Worm (Caenorhabditis elegans) whole organism, L1 larva: ENCODE data around the gene rom-2.
A peak's percentile ranks its signal among the peaks of the same experiment; 100 is the strongest.

Experiments used
- C16A3.4 ChIP-seq: fragments of 150-350 bp; optimal IDR thresholded peaks from 2 replicates; lab custom pipeline; 2014; ENCODE audit warnings: missing biosample characterization, missing genetic modification characterization
- aha-1 ChIP-seq: fragments of 150-350 bp; optimal IDR thresholded peaks from 2 replicates; lab custom pipeline; 2014; ENCODE audit warnings: missing biosample characterization, missing genetic modification characterization
- aly-2 ChIP-seq: fragments of 150-350 bp; optimal IDR thresholded peaks from 2 replicates; lab custom pipeline; 2014; ENCODE audit warnings: missing biosample characterization, missing genetic modification characterization
- ama-1 ChIP-seq: fragments of 150-350 bp; optimal IDR thresholded peaks from 2 replicates; lab custom pipeline; 2014
- blmp-1 ChIP-seq: fragments of 150-350 bp; optimal IDR thresholded peaks from 2 replicates; lab custom pipeline; 2014; ENCODE audit warnings: missing biosample characterization, missing genetic modification characterization
- ceh-82 ChIP-seq, 3 experiments: fragments of 150-350 bp in 1 of 3; sonication (generic microtip) in 2 of 3; optimal IDR thresholded peaks; 2 replicates each; lab custom pipeline; 2014 to 2017; ENCODE audit warnings: missing biosample characterization in 3 of 3, missing genetic modification characterization in 3 of 3
- ceh-88 ChIP-seq: fragments of 200-800 bp; sonication (Bioruptor generic); IDR thresholded peaks from 2 replicates; pipeline ENCODE4 v1.3.6; 2022; ENCODE audit warnings: missing genetic modification characterization, missing compliant biosample characterization
- ces-1 ChIP-seq: fragments of 150-350 bp; optimal IDR thresholded peaks from 2 replicates; lab custom pipeline; 2014; ENCODE audit warnings: missing biosample characterization, missing genetic modification reagents, missing genetic modification characterization
- dpl-1 ChIP-seq, 3 experiments: fragments of 150-350 bp in 2 of 3; sonication (generic microtip) in 1 of 3; optimal IDR thresholded peaks; 2 replicates each; lab custom pipeline; 2014 to 2017; ENCODE audit warnings: missing biosample characterization in 3 of 3, missing genetic modification characterization in 3 of 3, missing genetic modification reagents in 3 of 3
- dsc-1 ChIP-seq: sonication (generic microtip); optimal IDR thresholded peaks from 2 replicates; lab custom pipeline; 2016; ENCODE audit warnings: mild to moderate bottlenecking, missing genetic modification characterization, missing compliant biosample characterization
- efl-1 ChIP-seq, 4 experiments: fragments of 150-350 bp; optimal IDR thresholded peaks in 3 of 4; peaks in 1 of 4; 1 replicate in 1 of 4; 2 replicates in 3 of 4; lab custom pipeline; 2014; ENCODE audit warnings: missing biosample characterization in 2 of 4, missing genetic modification characterization in 2 of 4, missing genetic modification reagents in 2 of 4
- efl-3 ChIP-seq: fragments of 200-800 bp; sonication (Bioruptor generic); optimal IDR thresholded peaks from 2 replicates; lab custom pipeline; 2018; ENCODE audit warnings: mild to moderate bottlenecking, missing genetic modification characterization, missing compliant biosample characterization
- elt-2 ChIP-seq: sonication (generic microtip); optimal IDR thresholded peaks from 2 replicates; lab custom pipeline; 2016; ENCODE audit warnings: missing genetic modification characterization, mild to moderate bottlenecking, inconsistent platforms, missing compliant biosample characterization, missing genetic modification reagents
- ets-5 ChIP-seq: fragments of 200-800 bp; sonication (Bioruptor generic); IDR thresholded peaks from 2 replicates; pipeline ENCODE4 v1.3.6; 2022; ENCODE audit warnings: missing genetic modification characterization, missing compliant biosample characterization
- fkh-10 ChIP-seq: sonication (generic microtip); optimal IDR thresholded peaks from 2 replicates; lab custom pipeline; 2017; ENCODE audit warnings: missing biosample characterization, missing genetic modification reagents, missing genetic modification characterization
- fkh-8 ChIP-seq: sonication (generic microtip); optimal IDR thresholded peaks from 2 replicates; lab custom pipeline; 2016; ENCODE audit warnings: mild to moderate bottlenecking, missing genetic modification characterization, missing compliant biosample characterization
- hlh-17 ChIP-seq: fragments of 200-800 bp; sonication (Bioruptor generic); optimal IDR thresholded peaks from 2 replicates; lab custom pipeline; 2018; ENCODE audit warnings: missing genetic modification characterization, mild to moderate bottlenecking, missing compliant biosample characterization, moderate library complexity, borderline replicate concordance
- hpl-2 ChIP-seq: fragments of 150-350 bp; optimal IDR thresholded peaks from 2 replicates; lab custom pipeline; 2014; ENCODE audit warnings: missing biosample characterization, missing genetic modification reagents, missing genetic modification characterization
- isw-1 ChIP-seq: fragments of 200-800 bp; sonication (Bioruptor generic); IDR thresholded peaks from 2 replicates; pipeline ENCODE4 v1.3.6; 2022; ENCODE audit warnings: missing genetic modification characterization, missing compliant biosample characterization
- jun-1 ChIP-seq: fragments of 150-350 bp; optimal IDR thresholded peaks from 2 replicates; lab custom pipeline; 2014; ENCODE audit warnings: missing biosample characterization, missing genetic modification reagents, missing genetic modification characterization
- lin-14 ChIP-seq: fragments of 200-800 bp; sonication (Bioruptor generic); optimal IDR thresholded peaks from 2 replicates; lab custom pipeline; 2018; ENCODE audit warnings: mild to moderate bottlenecking, missing genetic modification characterization, moderate library complexity, missing compliant biosample characterization
- lin-15B ChIP-seq: fragments of 150-350 bp; sonication (generic microtip); optimal IDR thresholded peaks from 3 replicates; lab custom pipeline; 2014; ENCODE audit warnings: missing biosample characterization, missing genetic modification characterization
- lir-3 ChIP-seq: sonication (generic microtip); optimal IDR thresholded peaks from 2 replicates; lab custom pipeline; 2016; ENCODE audit warnings: mild to moderate bottlenecking, missing genetic modification characterization, moderate library complexity, missing compliant biosample characterization; ENCODE audit not compliant: poor library complexity
- lsy-2 ChIP-seq, 2 experiments: fragments of 150-350 bp; optimal IDR thresholded peaks; 2 replicates each; lab custom pipeline; 2014; ENCODE audit warnings: missing biosample characterization in 2 of 2, missing genetic modification characterization in 2 of 2
- mab-9 ChIP-seq: fragments of 200-800 bp; sonication (Bioruptor generic); IDR thresholded peaks from 2 replicates; pipeline ENCODE4 v1.3.6; 2022; ENCODE audit warnings: missing genetic modification reagents, missing genetic modification characterization, missing compliant biosample characterization
- mef-2 ChIP-seq: fragments of 150-350 bp; optimal IDR thresholded peaks from 2 replicates; lab custom pipeline; 2014; ENCODE audit warnings: missing biosample characterization, missing genetic modification characterization
- mep-1 ChIP-seq: fragments of 150-350 bp; optimal IDR thresholded peaks from 2 replicates; lab custom pipeline; 2014; ENCODE audit warnings: missing biosample characterization, missing genetic modification characterization
- nhr-11 ChIP-seq: fragments of 150-350 bp; optimal IDR thresholded peaks from 2 replicates; lab custom pipeline; 2014; ENCODE audit warnings: missing biosample characterization, missing genetic modification characterization
- nhr-12 ChIP-seq: sonication (generic microtip); optimal IDR thresholded peaks from 2 replicates; lab custom pipeline; 2017; ENCODE audit warnings: missing biosample characterization, missing genetic modification characterization
- nhr-19 ChIP-seq: fragments of 200-800 bp; sonication (Bioruptor generic); conservative IDR thresholded peaks from 2 replicates; pipeline ENCODE4 v1.3.6; 2022; ENCODE audit warnings: missing genetic modification characterization, missing compliant biosample characterization
- nhr-20 ChIP-seq: sonication (generic microtip); optimal IDR thresholded peaks from 2 replicates; lab custom pipeline; 2016; ENCODE audit warnings: mild to moderate bottlenecking, missing genetic modification characterization, missing compliant biosample characterization
- nhr-237 ChIP-seq: fragments of 150-350 bp; optimal IDR thresholded peaks from 2 replicates; lab custom pipeline; 2014; ENCODE audit warnings: missing biosample characterization, missing genetic modification characterization
- nhr-28 ChIP-seq: fragments of 150-350 bp; optimal IDR thresholded peaks from 2 replicates; lab custom pipeline; 2014; ENCODE audit warnings: missing biosample characterization, missing genetic modification characterization
- nhr-47 ChIP-seq: sonication (generic microtip); optimal IDR thresholded peaks from 2 replicates; lab custom pipeline; 2016; ENCODE audit warnings: mild to moderate bottlenecking, missing genetic modification characterization, moderate library complexity, missing compliant biosample characterization
- nhr-71 ChIP-seq: sonication (generic microtip); optimal IDR thresholded peaks from 2 replicates; lab custom pipeline; 2016; ENCODE audit warnings: mild to moderate bottlenecking, missing genetic modification characterization, moderate library complexity, missing compliant biosample characterization
- nhr-76 ChIP-seq: sonication (generic microtip); optimal IDR thresholded peaks from 2 replicates; lab custom pipeline; 2017; ENCODE audit warnings: missing biosample characterization, missing genetic modification characterization
- nhr-84 ChIP-seq: sonication (generic microtip); optimal IDR thresholded peaks from 2 replicates; lab custom pipeline; 2017; ENCODE audit warnings: missing biosample characterization, missing genetic modification characterization
- nhr-90 ChIP-seq: sonication (generic microtip); optimal IDR thresholded peaks from 2 replicates; lab custom pipeline; 2016; ENCODE audit warnings: mild to moderate bottlenecking, missing genetic modification characterization, missing compliant biosample characterization; ENCODE audit not compliant: poor library complexity
- pqm-1 ChIP-seq: sonication (generic microtip); optimal IDR thresholded peaks from 3 replicates; lab custom pipeline; 2017; ENCODE audit warnings: missing biosample characterization, missing genetic modification characterization
- rnt-1 ChIP-seq: sonication (generic microtip); optimal IDR thresholded peaks from 2 replicates; lab custom pipeline; 2016; ENCODE audit warnings: mild to moderate bottlenecking, missing genetic modification characterization, moderate library complexity, missing compliant biosample characterization
- skn-1 ChIP-seq: fragments of 150-350 bp; optimal IDR thresholded peaks from 2 replicates; lab custom pipeline; 2014; ENCODE audit warnings: missing biosample characterization, missing genetic modification characterization
- swsn-7 ChIP-seq: sonication (generic microtip); optimal IDR thresholded peaks from 2 replicates; lab custom pipeline; 2016; ENCODE audit warnings: missing genetic modification characterization, missing compliant biosample characterization
- tbx-2 ChIP-seq: sonication (generic microtip); optimal IDR thresholded peaks from 2 replicates; lab custom pipeline; 2016; ENCODE audit warnings: missing genetic modification characterization, missing compliant biosample characterization
- tlp-1 ChIP-seq: fragments of 150-350 bp; optimal IDR thresholded peaks from 2 replicates; lab custom pipeline; 2014; ENCODE audit warnings: missing biosample characterization, missing genetic modification characterization
- unc-62 ChIP-seq: fragments of 150-350 bp; optimal IDR thresholded peaks from 2 replicates; lab custom pipeline; 2014; ENCODE audit warnings: missing biosample characterization, missing genetic modification reagents, missing genetic modification characterization
- unc-86 ChIP-seq: sonication (generic microtip); optimal IDR thresholded peaks from 2 replicates; lab custom pipeline; 2016; ENCODE audit warnings: missing genetic modification characterization, missing compliant biosample characterization
- unc-98 ChIP-seq: fragments of 200-800 bp; sonication (Bioruptor generic); IDR thresholded peaks from 2 replicates; pipeline ENCODE4 v1.3.6; 2022; ENCODE audit warnings: missing genetic modification characterization, missing compliant biosample characterization
- vab-15 ChIP-seq: sonication (generic microtip); optimal IDR thresholded peaks from 2 replicates; lab custom pipeline; 2017; ENCODE audit warnings: missing genotype, mild to moderate bottlenecking, missing genetic modification characterization, missing compliant biosample characterization
- xbp-1 ChIP-seq: sonication (generic microtip); optimal IDR thresholded peaks from 2 replicates; lab custom pipeline; 2016; ENCODE audit warnings: missing genetic modification characterization, missing compliant biosample characterization
- zag-1 ChIP-seq: fragments of 150-350 bp; optimal IDR thresholded peaks from 2 replicates; lab custom pipeline; 2014; ENCODE audit warnings: missing biosample characterization, missing genetic modification characterization
- ztf-11 ChIP-seq, 2 experiments: sonication (generic microtip); optimal IDR thresholded peaks; 2 replicates each; lab custom pipeline; 2016 to 2017; ENCODE audit warnings: missing genetic modification characterization in 2 of 2, missing biosample characterization in 1 of 2, missing compliant biosample characterization in 1 of 2
- ztf-4 ChIP-seq: fragments of 150-350 bp; optimal IDR thresholded peaks from 2 replicates; lab custom pipeline; 2014; ENCODE audit warnings: missing biosample characterization, missing genetic modification characterization

rom-2 gene

ce11 chrIII:9546016-9546659, 49.3 kb downstream of the rom-2 start, which contains the start of gene unc-16 (continued):
- TF ChIP-seq ceh-88 (GFP tag; lab: Robert Waterston, UW) (peak; percentile 67), dpl-1 (GFP tag; optimal IDR thresholded peaks at IDR 0.05; lab: Kevin White, UChicago) (peak; percentile 77 to 84 (median 81)), ceh-82 (tag; optimal IDR thresholded peaks at IDR 0.05; lab: Kevin White, UChicago) (peak; percentile 78 to 92 (median 89)), mep-1 (tag; lab: Kevin White, UChicago) (peak; percentile 95), zag-1 (tag; lab: Kevin White, UChicago) (no peak), ztf-4 (tag; lab: Kevin White, UChicago) (peak; percentile 80), blmp-1 (tag; lab: Kevin White, UChicago) (peak; percentile 72), nhr-90 (tag; lab: Kevin White, UChicago) (peak; percentile 67), hlh-17 (GFP tag; lab: Kevin White, UChicago) (no peak), efl-3 (peak; percentile 8), tbx-2 (tag; lab: Kevin White, UChicago) (peak; percentile 93), lir-3 (peak; percentile 79), fkh-8 (peak; percentile 90), nhr-28 (tag; lab: Kevin White, UChicago) (no peak), aha-1 (peak; percentile 67), jun-1 (tag; lab: Kevin White, UChicago) (peak; percentile 76), tlp-1 (tag; lab: Kevin White, UChicago) (no peak), unc-62 (no peak), unc-86 (tag; lab: Kevin White, UChicago) (peak; percentile 92), nhr-237 (tag; lab: Kevin White, UChicago) (peak; percentile 64), isw-1 (peak; percentile 91), mab-9 (peak; percentile 69; the same call in 1 of the 2 replicates), mef-2 (tag; lab: Kevin White, UChicago) (peak; percentile 44), dsc-1 (tag; lab: Kevin White, UChicago) (peak; percentile 89), elt-2 (tag; lab: Kevin White, UChicago) (peak; percentile 19), lsy-2 (tag; optimal IDR thresholded peaks at IDR 0.05; lab: Kevin White, UChicago) (peak; percentile 99 to 100), lin-14 (GFP tag; lab: Kevin White, UChicago) (peak; percentile 95), nhr-12 (tag; lab: Kevin White, UChicago) (no peak), efl-1 (optimal IDR thresholded peaks at IDR 0.05; lab: Kevin White, UChicago) (peak; percentile 85 to 88), efl-1 (GFP tag; optimal IDR thresholded peaks at IDR 0.05 in 1 of 2; lab: Kevin White, UChicago) (peak; percentile 82 to 98), nhr-19 (GFP tag; lab: Robert Waterston, UW) (peak; percentile 87), unc-98 (GFP tag; lab: Robert Waterston, UW) (no peak), C16A3.4 (peak; percentile 85), skn-1 (tag; lab: Kevin White, UChicago) (peak; percentile 87), ama-1 (lab: Kevin White, UChicago) (peak; percentile 83), fkh-10 (GFP tag; lab: Kevin White, UChicago) (peak; percentile 65), aly-2 (tag; lab: Kevin White, UChicago) (peak; percentile 72), pqm-1 (tag; lab: Kevin White, UChicago) (no peak), nhr-47 (tag; lab: Kevin White, UChicago) (peak; percentile 92), swsn-7 (peak; percentile 94), xbp-1 (tag; lab: Kevin White, UChicago) (peak; percentile 90), ces-1 (GFP tag; lab: Kevin White, UChicago) (no peak), hpl-2 (GFP tag; lab: Kevin White, UChicago) (peak; percentile 7), vab-15 (tag; lab: Kevin White, UChicago) (no peak), nhr-84 (tag; lab: Kevin White, UChicago) (no peak), nhr-71 (tag; lab: Kevin White, UChicago) (peak; percentile 95), ztf-11 (tag; optimal IDR thresholded peaks at IDR 0.05; lab: Kevin White, UChicago) (peak in 1 of 2 experiments; percentile 78), rnt-1 (tag; lab: Kevin White, UChicago) (peak; percentile 93), nhr-11 (peak; percentile 11), nhr-20 (peak; percentile 90), lin-15B (tag; lab: Kevin White, UChicago) (peak; percentile 82), ets-5 (GFP tag; lab: Robert Waterston, UW) (no peak), nhr-76 (tag; lab: Kevin White, UChicago) (no peak)
